Worm (Caenorhabditis elegans) whole organism, L1 larva: ENCODE results near the gene jhdm-1.

Experiments used
- blmp-1 ChIP-seq: fragments of 150-350 bp; optimal IDR thresholded peaks from 2 replicates; lab custom pipeline; 2014; ENCODE audit warnings: missing biosample characterization, missing genetic modification characterization
- egl-27 ChIP-seq, 2 experiments: fragments of 150-350 bp in 1 of 2; sonication (generic microtip); optimal IDR thresholded peaks; 3 replicates each; lab custom pipeline; 2017 to 2018; ENCODE audit warnings: missing biosample characterization in 2 of 2, missing genetic modification characterization in 2 of 2, missing genetic modification reagents in 2 of 2
- lin-35 ChIP-seq, 2 experiments: fragments of 150-350 bp; optimal IDR thresholded peaks; 2 replicates each; lab custom pipeline; 2014; ENCODE audit warnings: missing biosample characterization in 2 of 2, missing genetic modification characterization in 2 of 2, missing genetic modification reagents in 2 of 2
- nhr-237 ChIP-seq: fragments of 150-350 bp; optimal IDR thresholded peaks from 2 replicates; lab custom pipeline; 2014; ENCODE audit warnings: missing biosample characterization, missing genetic modification characterization
- nhr-28 ChIP-seq: fragments of 150-350 bp; optimal IDR thresholded peaks from 2 replicates; lab custom pipeline; 2014; ENCODE audit warnings: missing biosample characterization, missing genetic modification characterization
- snpc-4 ChIP-seq: fragments of 150-350 bp; optimal IDR thresholded peaks from 2 replicates; lab custom pipeline; 2014; ENCODE audit warnings: missing biosample characterization, missing genetic modification characterization
- sox-4 ChIP-seq: sonication (generic microtip); optimal IDR thresholded peaks from 2 replicates; lab custom pipeline; 2016; ENCODE audit warnings: missing genetic modification characterization, missing compliant biosample characterization
- zag-1 ChIP-seq: fragments of 150-350 bp; optimal IDR thresholded peaks from 2 replicates; lab custom pipeline; 2014; ENCODE audit warnings: missing biosample characterization, missing genetic modification characterization

DNA sequence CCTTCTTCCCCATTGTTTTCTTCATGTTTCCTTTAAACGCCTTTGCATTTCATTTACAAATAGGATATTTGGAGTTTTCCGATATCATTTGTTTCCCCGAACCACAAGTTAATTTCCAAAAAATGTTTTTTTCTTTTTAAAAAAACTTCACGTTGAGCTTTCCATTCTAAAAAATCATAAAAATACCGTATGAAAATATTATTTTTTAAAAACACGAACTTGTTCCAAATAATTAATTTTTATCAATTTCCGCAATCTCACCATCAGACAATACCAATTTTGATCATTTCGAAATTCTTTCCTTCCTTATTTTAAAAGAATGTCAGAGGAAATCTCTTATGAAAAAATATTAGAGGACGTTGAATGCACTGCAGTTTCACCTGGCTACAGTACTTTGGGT is 17.2 kb downstream of the jhdm-1 start, which contains the start of gene wht-6:
- TF ChIP-seq snpc-4 = no peak
- no peak for TF ChIP-seq nhr-237 (tag; lab: Kevin White, UChicago)
- no peak for TF ChIP-seq blmp-1 (tag; lab: Kevin White, UChicago)
- no peak for TF ChIP-seq sox-4 (tag; lab: Kevin White, UChicago)
- TF ChIP-seq nhr-28 (tag; lab: Kevin White, UChicago) = no peak
- no peak for TF ChIP-seq lin-35 (GFP tag; optimal IDR thresholded peaks at IDR 0.05; lab: Kevin White, UChicago)
- TF ChIP-seq zag-1 (tag; lab: Kevin White, UChicago) = no peak
- no peak for TF ChIP-seq egl-27 (tag; optimal IDR thresholded peaks at IDR 0.05; lab: Kevin White, UChicago)
